Worm (Caenorhabditis elegans) whole organism, L2 larva: ENCODE measurements around the gene sftb-6.

Experiments
- F13H6.1 ChIP-seq: sonication (generic microtip); optimal IDR thresholded peaks from 2 replicates; lab custom pipeline; 2016; ENCODE audit warnings: missing genetic modification characterization, missing compliant biosample characterization
- ZK546.5 ChIP-seq: sonication (generic microtip); optimal IDR thresholded peaks from 2 replicates; lab custom pipeline; 2017; ENCODE audit warnings: missing biosample characterization, missing genetic modification characterization
- ama-1 ChIP-seq: fragments of 150-350 bp; optimal IDR thresholded peaks from 2 replicates; lab custom pipeline; 2018; ENCODE audit warnings: inconsistent platforms
- blmp-1 ChIP-seq: sonication (generic microtip); optimal IDR thresholded peaks from 2 replicates; lab custom pipeline; 2017; ENCODE audit warnings: missing genetic modification characterization, mild to moderate bottlenecking, missing compliant biosample characterization, antibody characterized with exemption, moderate library complexity; ENCODE audit not compliant: insufficient read depth
- elt-1 ChIP-seq: fragments of 150-350 bp; optimal IDR thresholded peaks from 2 replicates; lab custom pipeline; 2014; ENCODE audit warnings: missing biosample characterization, missing genetic modification characterization
- elt-3 ChIP-seq: sonication (generic microtip); optimal IDR thresholded peaks from 2 replicates; lab custom pipeline; 2017; ENCODE audit warnings: missing biosample characterization, missing genetic modification characterization
- lin-13 ChIP-seq: fragments of 150-350 bp; optimal IDR thresholded peaks from 2 replicates; lab custom pipeline; 2014; ENCODE audit warnings: missing biosample characterization, missing genetic modification reagents, missing genetic modification characterization
- lin-39 ChIP-seq: fragments of 150-350 bp; optimal IDR thresholded peaks from 2 replicates; lab custom pipeline; 2014; ENCODE audit warnings: missing biosample characterization, missing genetic modification reagents, missing genetic modification characterization
- nhr-10 ChIP-seq: sonication (generic microtip); optimal IDR thresholded peaks from 2 replicates; lab custom pipeline; 2017; ENCODE audit warnings: missing biosample characterization, missing genetic modification characterization
- nhr-12 ChIP-seq: fragments of 150-350 bp; optimal IDR thresholded peaks from 2 replicates; lab custom pipeline; 2014; ENCODE audit warnings: missing biosample characterization, missing genetic modification characterization
- snpc-4 ChIP-seq: fragments of 150-350 bp; optimal IDR thresholded peaks from 2 replicates; lab custom pipeline; 2014; ENCODE audit warnings: missing biosample characterization, missing genetic modification characterization
- unc-39 ChIP-seq: fragments of 150-350 bp; optimal IDR thresholded peaks from 2 replicates; lab custom pipeline; 2014; ENCODE audit warnings: missing biosample characterization, missing genetic modification characterization
- unc-55 ChIP-seq: fragments of 150-350 bp; sonication (generic microtip); optimal IDR thresholded peaks from 3 replicates; lab custom pipeline; 2014; ENCODE audit warnings: missing biosample characterization, missing genetic modification reagents, missing genetic modification characterization

DNA sequence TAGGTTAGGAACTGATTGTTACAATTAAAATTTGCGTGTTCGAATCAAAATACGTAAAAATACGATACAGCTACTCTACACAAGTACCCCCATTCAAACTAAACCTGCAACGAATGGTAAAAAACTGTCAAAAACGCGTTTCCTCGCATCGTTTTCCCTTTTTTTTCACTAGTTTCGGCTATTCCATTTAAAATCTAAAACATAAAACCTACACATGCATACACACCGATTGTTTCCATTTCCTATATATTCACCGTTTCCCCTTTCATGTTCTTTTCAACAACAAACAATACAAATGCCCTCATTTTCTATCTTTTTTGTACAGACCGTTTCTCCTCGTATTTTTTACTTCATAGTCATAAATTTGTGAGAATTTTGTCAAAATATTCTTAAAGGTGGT lies 29.4 kb upstream of the sftb-6 start:
- TF ChIP-seq ZK546.5 (tag; lab: Kevin White, UChicago) (no peak), blmp-1 (tag; lab: Kevin White, UChicago) (no peak), elt-1 (no peak), F13H6.1 (tag; lab: Kevin White, UChicago) (no peak), snpc-4 (tag; lab: Kevin White, UChicago) (no peak), elt-3 (no peak), nhr-10 (tag; lab: Kevin White, UChicago) (no peak), nhr-12 (tag; lab: Kevin White, UChicago) (no peak), ama-1 (lab: Kevin White, UChicago) (no peak), lin-39 (tag; lab: Kevin White, UChicago) (no peak), unc-39 (no peak), unc-55 (GFP tag; lab: Kevin White, UChicago) (no peak), lin-13 (GFP tag; lab: Kevin White, UChicago) (no peak)
